Worm (Caenorhabditis elegans): ENCODE data around the gene W02G9.4.

DNA sequence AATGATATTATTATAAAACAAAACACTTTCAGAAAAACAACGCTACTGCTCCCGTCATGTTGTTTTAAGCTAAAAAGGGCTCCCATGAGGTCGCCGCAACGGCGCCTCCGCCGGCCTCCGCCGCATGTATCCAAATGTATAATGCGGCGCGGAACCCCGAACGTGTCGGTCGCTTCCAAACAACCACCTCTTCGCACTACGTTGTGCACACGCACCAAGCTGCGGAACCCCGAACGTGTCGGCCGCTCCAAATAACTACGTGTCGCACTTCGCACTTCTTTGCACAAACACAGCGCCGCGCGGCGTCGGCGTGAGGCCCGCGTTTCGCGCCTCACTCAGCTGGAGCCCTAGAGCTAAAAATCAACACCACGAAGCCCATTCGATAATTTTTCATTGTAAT, 50.2 kb downstream of the W02G9.4 start:
- TF ChIP-seq F13C5.2 (tag; optimal IDR thresholded peaks at IDR 0.05) (no peak), aly-1 (tag; optimal IDR thresholded peaks at IDR 0.05) (no peak), tbx-11 (GFP tag; IDR thresholded peaks at IDR 0.05) (no peak), tbx-37 (GFP tag; conservative IDR thresholded peaks at IDR 0.05) (no peak)

Data from whole organism, early embryonic.